Fruit fly (Drosophila melanogaster) whole organism, embryonic: Measurements from ENCODE around the gene CG14720.

Source experiments
- Atf3 ChIP-seq: fragments of 200-800 bp; sonication (Bioruptor generic); optimal IDR thresholded peaks from 3 replicates; lab custom pipeline; 2016; ENCODE audit warnings: missing biosample characterization, missing genetic modification characterization
- Bteb2 ChIP-seq: fragments of 200-800 bp; sonication (Bioruptor generic); optimal IDR thresholded peaks from 2 replicates; lab custom pipeline; 2016; ENCODE audit warnings: missing biosample characterization, missing genetic modification characterization
- CG10979 ChIP-seq: fragments of 200-800 bp; sonication (Bioruptor generic); optimal IDR thresholded peaks from 2 replicates; lab custom pipeline; 2018; ENCODE audit warnings: missing biosample characterization, mild to moderate bottlenecking, missing genetic modification characterization, moderate library complexity
- CG11247 ChIP-seq: fragments of 200-800 bp; sonication (Bioruptor generic); IDR thresholded peaks from 2 replicates; pipeline ENCODE4 v1.3.6; 2022; ENCODE audit warnings: missing biosample characterization, missing genetic modification characterization
- CG11695 ChIP-seq: fragments of 200-800 bp; sonication (Bioruptor generic); IDR thresholded peaks from 3 replicates; pipeline ENCODE4 v1.3.6; 2022; ENCODE audit warnings: missing biosample characterization, missing genetic modification characterization
- CG15696 ChIP-seq: fragments of 200-800 bp; sonication (Bioruptor generic); optimal IDR thresholded peaks from 2 replicates; lab custom pipeline; 2019; ENCODE audit warnings: missing biosample characterization, mild to moderate bottlenecking, missing genetic modification characterization, moderate library complexity
- CG1792 ChIP-seq: fragments of 200-800 bp; sonication (Bioruptor generic); optimal IDR thresholded peaks from 2 replicates; lab custom pipeline; 2016; ENCODE audit warnings: missing biosample characterization, missing genetic modification characterization
- CG3065 ChIP-seq: fragments of 200-800 bp; sonication (Bioruptor generic); optimal IDR thresholded peaks from 2 replicates; lab custom pipeline; 2016; ENCODE audit warnings: missing biosample characterization, missing genetic modification characterization
- CG4328 ChIP-seq: fragments of 200-800 bp; sonication (Bioruptor generic); optimal IDR thresholded peaks from 3 replicates; lab custom pipeline; 2017; ENCODE audit warnings: missing biosample characterization, missing genetic modification reagents, missing genetic modification characterization
- CG5180 ChIP-seq: fragments of 200-800 bp; sonication (Bioruptor generic); optimal IDR thresholded peaks from 3 replicates; lab custom pipeline; 2017; ENCODE audit warnings: missing biosample characterization, missing genetic modification characterization, mild to moderate bottlenecking, moderate library complexity, missing genetic modification reagents
- CG7928 ChIP-seq: fragments of 200-800 bp; sonication (Bioruptor generic); optimal IDR thresholded peaks from 2 replicates; lab custom pipeline; 2017; ENCODE audit warnings: missing biosample characterization, mild to moderate bottlenecking, missing genetic modification characterization
- CG8924 ChIP-seq: fragments of 200-800 bp; optimal IDR thresholded peaks from 3 replicates; lab custom pipeline; 2019; ENCODE audit warnings: missing biosample characterization, mild to moderate bottlenecking, missing genetic modification characterization, moderate library complexity
- CG9609 ChIP-seq: fragments of 200-800 bp; sonication (Bioruptor generic); optimal IDR thresholded peaks from 3 replicates; lab custom pipeline; 2016; ENCODE audit warnings: missing biosample characterization, missing genetic modification characterization
- CG9817 ChIP-seq: fragments of 200-800 bp; sonication (Bioruptor generic); optimal IDR thresholded peaks from 2 replicates; lab custom pipeline; 2018; ENCODE audit warnings: missing biosample characterization, mild to moderate bottlenecking, missing genetic modification characterization, moderate library complexity
- CTCF ChIP-seq: fragments of 200-800 bp; sonication (Bioruptor generic); optimal IDR thresholded peaks from 2 replicates; lab custom pipeline; 2017; ENCODE audit warnings: missing biosample characterization, mild to moderate bottlenecking, missing genetic modification characterization, moderate library complexity
- Chrac-16 ChIP-seq: fragments of 200-800 bp; sonication (Bioruptor generic); optimal IDR thresholded peaks from 3 replicates; lab custom pipeline; 2016; ENCODE audit warnings: missing biosample characterization, missing genetic modification characterization
- Deaf1 ChIP-seq: fragments of 200-800 bp; optimal IDR thresholded peaks from 3 replicates; lab custom pipeline; 2019; ENCODE audit warnings: missing biosample characterization, mild to moderate bottlenecking, missing genetic modification characterization, moderate library complexity
- HHEX ChIP-seq: fragments of 200-800 bp; sonication (Bioruptor generic); optimal IDR thresholded peaks from 3 replicates; lab custom pipeline; 2017; ENCODE audit warnings: missing biosample characterization, mild to moderate bottlenecking, missing genetic modification characterization, missing genetic modification reagents
- Hand ChIP-seq: fragments of 200-800 bp; sonication (Bioruptor generic); optimal IDR thresholded peaks from 2 replicates; lab custom pipeline; 2017; ENCODE audit warnings: mild to moderate bottlenecking, missing biosample characterization, missing genetic modification reagents, missing genetic modification characterization
- Hmx ChIP-seq: fragments of 200-800 bp; sonication (Bioruptor generic); optimal IDR thresholded peaks from 2 replicates; lab custom pipeline; 2016; ENCODE audit warnings: missing biosample characterization, missing genetic modification characterization
- Jarid2 ChIP-seq: fragments of 200-800 bp; sonication (Bioruptor generic); optimal IDR thresholded peaks from 3 replicates; lab custom pipeline; 2017; ENCODE audit warnings: mild to moderate bottlenecking, missing biosample characterization, missing genetic modification reagents, missing genetic modification characterization
- MESR4 ChIP-seq: fragments of 200-800 bp; sonication (Bioruptor generic); optimal IDR thresholded peaks from 2 replicates; lab custom pipeline; 2018; ENCODE audit warnings: missing biosample characterization, mild to moderate bottlenecking, missing genetic modification characterization, moderate library complexity
- NC2α ChIP-seq: fragments of 200-800 bp; sonication (Bioruptor generic); optimal IDR thresholded peaks from 2 replicates; lab custom pipeline; 2016; ENCODE audit warnings: missing biosample characterization, missing genetic modification characterization
- NFAT ChIP-seq: fragments of 200-800 bp; sonication (Bioruptor generic); IDR thresholded peaks from 2 replicates; pipeline ENCODE4 v1.3.6; 2022; ENCODE audit warnings: missing biosample characterization, missing genetic modification characterization
- Oaz ChIP-seq: fragments of 200-800 bp; sonication (Bioruptor generic); IDR thresholded peaks from 2 replicates; pipeline ENCODE4 v1.3.6; 2022; ENCODE audit warnings: missing biosample characterization, missing genetic modification characterization
- Ptx1 ChIP-seq: fragments of 200-800 bp; sonication (Bioruptor generic); IDR thresholded peaks from 2 replicates; pipeline ENCODE4 v1.3.6; 2022; ENCODE audit warnings: missing biosample characterization, missing genetic modification characterization
- Six4 ChIP-seq: fragments of 200-800 bp; sonication (Bioruptor generic); optimal IDR thresholded peaks from 2 replicates; lab custom pipeline; 2016; ENCODE audit warnings: missing biosample characterization, missing genetic modification characterization
- abd-A ChIP-seq: fragments of 200-800 bp; sonication (Bioruptor generic); optimal IDR thresholded peaks from 3 replicates; lab custom pipeline; 2019; ENCODE audit warnings: missing biosample characterization, mild to moderate bottlenecking, missing genetic modification characterization, moderate library complexity
- az2 ChIP-seq: fragments of 200-800 bp; sonication (Bioruptor generic); optimal IDR thresholded peaks from 3 replicates; lab custom pipeline; 2016; ENCODE audit warnings: missing biosample characterization, missing genetic modification characterization
- bbx ChIP-seq: fragments of 200-800 bp; sonication (Bioruptor generic); IDR thresholded peaks from 2 replicates; pipeline ENCODE4 v1.3.6; 2022; ENCODE audit warnings: missing biosample characterization, missing genetic modification characterization; ENCODE audit not compliant: partially characterized antibody
- chinmo ChIP-seq: fragments of 200-800 bp; sonication (Bioruptor generic); IDR thresholded peaks from 4 replicates; pipeline ENCODE4 v1.3.6; 2022; ENCODE audit warnings: missing biosample characterization, missing genetic modification characterization; ENCODE audit not compliant: partially characterized antibody
- chm ChIP-seq: fragments of 200-800 bp; sonication (Bioruptor generic); IDR thresholded peaks from 2 replicates; pipeline ENCODE4 v1.3.6; 2022; ENCODE audit warnings: missing biosample characterization, missing genetic modification characterization
- chn ChIP-seq: fragments of 200-800 bp; sonication (Bioruptor generic); optimal IDR thresholded peaks from 2 replicates; lab custom pipeline; 2016; ENCODE audit warnings: missing biosample characterization, missing genetic modification characterization
- dimm ChIP-seq: fragments of 200-800 bp; sonication (Bioruptor generic); IDR thresholded peaks from 2 replicates; pipeline ENCODE4 v1.3.6; 2022; ENCODE audit warnings: missing biosample characterization, missing genetic modification characterization
- ewg ChIP-seq: fragments of 200-800 bp; sonication (Bioruptor generic); optimal IDR thresholded peaks from 3 replicates; lab custom pipeline; 2017; ENCODE audit warnings: mild to moderate bottlenecking, missing biosample characterization, missing genetic modification reagents, missing genetic modification characterization
- exex ChIP-seq: fragments of 200-800 bp; sonication (Bioruptor generic); optimal IDR thresholded peaks from 4 replicates; lab custom pipeline; 2018; ENCODE audit warnings: missing biosample characterization, mild to moderate bottlenecking, missing genetic modification characterization, moderate library complexity
- ftz-f1 ChIP-seq: fragments of 200-800 bp; sonication (Bioruptor generic); optimal IDR thresholded peaks from 2 replicates; lab custom pipeline; 2016; ENCODE audit warnings: missing biosample characterization, missing genetic modification characterization
- gce ChIP-seq: fragments of 200-800 bp; sonication (Bioruptor generic); IDR thresholded peaks from 3 replicates; pipeline ENCODE4 v1.3.6; 2022; ENCODE audit warnings: missing biosample characterization, missing genetic modification characterization
- gsb ChIP-seq: fragments of 200-800 bp; sonication (Bioruptor generic); IDR thresholded peaks from 2 replicates; pipeline ENCODE4 v1.3.6; 2022; ENCODE audit warnings: missing biosample characterization, missing genetic modification characterization
- ham ChIP-seq: fragments of 200-800 bp; sonication (Bioruptor generic); IDR thresholded peaks from 2 replicates; pipeline ENCODE4 v1.3.6; 2022; ENCODE audit warnings: missing biosample characterization, missing genetic modification characterization
- jumu ChIP-seq: fragments of 200-800 bp; sonication (Bioruptor generic); optimal IDR thresholded peaks from 3 replicates; lab custom pipeline; 2016; ENCODE audit warnings: missing biosample characterization, missing genetic modification characterization
- lilli ChIP-seq: fragments of 200-800 bp; sonication (Bioruptor generic); optimal IDR thresholded peaks from 3 replicates; lab custom pipeline; 2016; ENCODE audit warnings: missing biosample characterization, missing genetic modification characterization
- lmd ChIP-seq: fragments of 200-800 bp; sonication (Bioruptor generic); IDR thresholded peaks from 2 replicates; pipeline ENCODE4 v1.3.6; 2022; ENCODE audit warnings: missing biosample characterization, missing genetic modification characterization
- nom ChIP-seq: fragments of 200-800 bp; sonication (Bioruptor generic); optimal IDR thresholded peaks from 2 replicates; lab custom pipeline; 2017; ENCODE audit warnings: missing biosample characterization, missing genetic modification characterization, mild to moderate bottlenecking, moderate library complexity, missing genetic modification reagents
- oc ChIP-seq: fragments of 200-800 bp; sonication (Bioruptor generic); optimal IDR thresholded peaks from 2 replicates; lab custom pipeline; 2018; ENCODE audit warnings: missing biosample characterization, mild to moderate bottlenecking, missing genetic modification characterization, moderate library complexity
- org-1 ChIP-seq: fragments of 200-800 bp; sonication (Bioruptor generic); optimal IDR thresholded peaks from 2 replicates; lab custom pipeline; 2017; ENCODE audit warnings: missing biosample characterization, missing genetic modification characterization
- prd ChIP-seq, 3 experiments: fragments of >200 bp in 2 of 3; fragments of 200-800 bp in 1 of 3; sonication (Bioruptor generic) in 1 of 3; optimal IDR thresholded peaks in 2 of 3; IDR thresholded peaks in 1 of 3; 2 replicates in 2 of 3; 3 replicates in 1 of 3; pipeline versions ENCODE4 v1.3.6 to Lab custom; 2017 to 2022; ENCODE audit warnings: missing biosample characterization in 1 of 3, missing genetic modification characterization in 1 of 3
- scrt ChIP-seq: fragments of 200-800 bp; sonication (Bioruptor generic); optimal IDR thresholded peaks from 2 replicates; lab custom pipeline; 2018; ENCODE audit warnings: missing biosample characterization, mild to moderate bottlenecking, missing genetic modification characterization, moderate library complexity
- toy ChIP-seq: fragments of 200-800 bp; sonication (Bioruptor generic); IDR thresholded peaks from 2 replicates; pipeline ENCODE4 v1.3.6; 2022; ENCODE audit warnings: missing biosample characterization, missing genetic modification characterization
- vvl ChIP-seq: fragments of 200-800 bp; sonication (Bioruptor generic); IDR thresholded peaks from 2 replicates; pipeline ENCODE4 v1.3.6; 2022; ENCODE audit warnings: missing biosample characterization, missing genetic modification characterization
- z ChIP-seq: fragments of 200-800 bp; sonication (Bioruptor generic); IDR thresholded peaks from 3 replicates; pipeline ENCODE4 v1.3.6; 2022; ENCODE audit warnings: missing biosample characterization, missing genetic modification characterization

CG14720 gene

dm6 chr3R:11703730-11704129, 7.7 kb upstream of the CG14720 start, which contains the start of gene I-t:
I-t (plus strand) TSS chr3R:11704030.
- TF ChIP-seq CG11695 (GFP tag; lab: Robert Waterston, UW): no peak
- no peak for TF ChIP-seq chm (GFP tag; lab: Robert Waterston, UW)
- no peak for TF ChIP-seq Six4 (GFP tag; lab: Kevin White, UChicago)
- no peak for TF ChIP-seq jumu (GFP tag; lab: Kevin White, UChicago)

dm6 chr3R:11721593-11721992, 10.1 kb downstream of the CG14720 start, which contains the start of gene CG12594:
CG12594 (plus strand) TSS chr3R:11721734.
- TF ChIP-seq CG11247 (GFP tag; lab: Robert Waterston, UW) (no peak), az2 (no peak), abd-A (peak; percentile 32), nom (GFP tag; lab: Kevin White, UChicago) (no peak), CG5180 (GFP tag; lab: Kevin White, UChicago) (peak; percentile 67), dimm (no peak), ham (no peak), scrt (peak; percentile 57), Hmx (GFP tag; lab: Kevin White, UChicago) (no peak), CG9817 (tag; lab: Kevin White, UChicago) (no peak), CG8924 (tag; lab: Kevin White, UChicago) (no peak), org-1 (no peak), MESR4 (GFP tag; lab: Kevin White, UChicago) (no peak), gce (no peak), CG4328 (GFP tag; lab: Kevin White, UChicago) (no peak), vvl (GFP tag; lab: Robert Waterston, UW) (no peak), chm (GFP tag; lab: Robert Waterston, UW) (no peak), z (GFP tag; lab: Robert Waterston, UW) (no peak), Oaz (GFP tag; lab: Robert Waterston, UW) (no peak), Deaf1 (tag; lab: Kevin White, UChicago) (peak; percentile 7), lilli (GFP tag; lab: Kevin White, UChicago) (no peak), gsb (no peak), CG15696 (no peak), Bteb2 (GFP tag; lab: Kevin White, UChicago) (no peak), exex (tag; lab: Kevin White, UChicago) (no peak), CG1792 (no peak), CG9609 (GFP tag; lab: Kevin White, UChicago) (no peak), chinmo (GFP tag; lab: Robert Waterston, UW) (0 out of 4 replicates have a peak, but pooled peaks have one; percentile 22), toy (no peak), bbx (GFP tag; lab: Robert Waterston, UW) (no peak), ewg (GFP tag; lab: Kevin White, UChicago) (peak; percentile 74), NC2α (GFP tag; lab: Kevin White, UChicago) (no peak), Jarid2 (GFP tag; lab: Kevin White, UChicago) (peak; percentile 4)
- TF ChIP-seq, all 482 proteins: peak for 7

dm6 chr3R:11735337-11735736, 23.9 kb downstream of the CG14720 start, which contains the start of gene CG14721:
CG14721 (plus strand) TSS chr3R:11735447.
- TF ChIP-seq CG10979 (tag; lab: Kevin White, UChicago) (no peak), CG7928 (GFP tag; lab: Kevin White, UChicago) (peak; percentile 22), oc (tag; lab: Kevin White, UChicago) (no peak), Ptx1 (GFP tag; lab: Robert Waterston, UW) (0 out of 2 replicates have a peak, but pooled peaks have one; percentile 17), CTCF (GFP tag; lab: Kevin White, UChicago) (peak; percentile 51), NFAT (GFP tag; lab: Robert Waterston, UW) (no peak), Atf3 (GFP tag; lab: Kevin White, UChicago) (no peak), HHEX (GFP tag; lab: Kevin White, UChicago) (no peak), prd (optimal IDR thresholded peaks at IDR 0.05; lab: Kevin White, UChicago) (no peak), prd (GFP tag; IDR thresholded peaks at IDR 0.05; lab: Robert Waterston, UW) (peak; percentile 38; the same call in 1 of the 3 replicates), chn (peak; percentile 92), Chrac-16 (GFP tag; lab: Kevin White, UChicago) (peak; percentile 23), ftz-f1 (GFP tag; lab: Kevin White, UChicago) (no peak), Hand (GFP tag; lab: Kevin White, UChicago) (no peak), lmd (no peak), CG3065 (GFP tag; lab: Kevin White, UChicago) (no peak)
